Worm (Caenorhabditis elegans) whole organism, young adult: ENCODE results near the gene brp-1.

Experiments
- C06A6.2 ChIP-seq: fragments of 200-800 bp; sonication (Bioruptor generic); conservative IDR thresholded peaks from 2 replicates; pipeline ENCODE4 v1.3.6; 2022; ENCODE audit warnings: missing genetic modification characterization, missing compliant biosample characterization
- F39B2.1 ChIP-seq: fragments of 200-800 bp; sonication (Bioruptor generic); IDR thresholded peaks from 2 replicates; pipeline ENCODE4 v1.3.6; 2022; ENCODE audit warnings: missing genetic modification reagents, missing genetic modification characterization, missing compliant biosample characterization
- K11D2.4 ChIP-seq: fragments of 200-800 bp; sonication (Bioruptor generic); IDR thresholded peaks from 2 replicates; pipeline ENCODE4 v1.3.6; 2022; ENCODE audit warnings: missing genetic modification reagents, missing genetic modification characterization, missing compliant biosample characterization
- Y95B8A.8 ChIP-seq: fragments of 200-800 bp; sonication (Bioruptor generic); IDR thresholded peaks from 2 replicates; pipeline ENCODE4 v1.3.6; 2022; ENCODE audit warnings: missing genetic modification reagents, missing genetic modification characterization, missing compliant biosample characterization
- ama-1 ChIP-seq, 3 experiments: fragments of 150-350 bp in 1 of 3; sonication (generic microtip) in 2 of 3; optimal IDR thresholded peaks; 2 replicates each; lab custom pipeline; 2014 to 2018; ENCODE audit warnings: missing biosample characterization in 2 of 3, missing genetic modification characterization in 2 of 3, missing genetic modification reagents in 2 of 3
- atf-7 ChIP-seq: sonication (generic microtip); optimal IDR thresholded peaks from 2 replicates; lab custom pipeline; 2017; ENCODE audit warnings: mild to moderate bottlenecking, missing genetic modification characterization, missing compliant biosample characterization
- attf-6 ChIP-seq: fragments of 200-800 bp; sonication (Bioruptor generic); IDR thresholded peaks from 2 replicates; pipeline ENCODE4 v1.3.6; 2022; ENCODE audit warnings: missing genetic modification reagents, missing genetic modification characterization, missing compliant biosample characterization
- ccch-3 ChIP-seq: fragments of 200-800 bp; sonication (Bioruptor generic); optimal IDR thresholded peaks from 2 replicates; lab custom pipeline; 2018; ENCODE audit warnings: mild to moderate bottlenecking, missing genetic modification characterization, missing compliant biosample characterization
- ceh-100 ChIP-seq: fragments of 200-800 bp; sonication (Bioruptor generic); IDR thresholded peaks from 2 replicates; pipeline ENCODE4 v1.3.6; 2022; ENCODE audit warnings: missing genetic modification reagents, missing genetic modification characterization, missing compliant biosample characterization
- die-1 ChIP-seq: sonication (generic microtip); optimal IDR thresholded peaks from 2 replicates; lab custom pipeline; 2016; ENCODE audit warnings: missing genotype, mild to moderate bottlenecking, missing genetic modification characterization, missing compliant biosample characterization
- dpl-1 ChIP-seq: fragments of 150-350 bp; optimal IDR thresholded peaks from 2 replicates; lab custom pipeline; 2014; ENCODE audit warnings: missing biosample characterization, missing genetic modification reagents, missing genetic modification characterization
- gei-17 ChIP-seq: fragments of 200-800 bp; sonication (Bioruptor generic); optimal IDR thresholded peaks from 2 replicates; lab custom pipeline; 2018; ENCODE audit warnings: mild to moderate bottlenecking, missing genetic modification characterization, missing compliant biosample characterization
- hlh-26 ChIP-seq: fragments of 200-800 bp; sonication (Bioruptor generic); conservative IDR thresholded peaks from 2 replicates; pipeline ENCODE4 v1.3.6; 2022; ENCODE audit warnings: missing genetic modification reagents, missing genetic modification characterization, missing compliant biosample characterization
- hmg-1.2 ChIP-seq: fragments of 200-800 bp; sonication (Bioruptor generic); IDR thresholded peaks from 2 replicates; pipeline ENCODE4 v1.3.6; 2022; ENCODE audit warnings: missing genetic modification reagents, missing genetic modification characterization, missing compliant biosample characterization
- hrde-1 ChIP-seq: sonication (generic microtip); optimal IDR thresholded peaks from 2 replicates; lab custom pipeline; 2016; ENCODE audit warnings: missing genetic modification characterization, mild to moderate bottlenecking, missing compliant biosample characterization, moderate library complexity, missing genotype, missing genetic modification reagents, borderline replicate concordance
- let-526 ChIP-seq: fragments of 200-800 bp; sonication (Bioruptor generic); IDR thresholded peaks from 2 replicates; pipeline ENCODE4 v1.3.6; 2022; ENCODE audit warnings: missing genetic modification reagents, missing genetic modification characterization, missing compliant biosample characterization
- lin-54 ChIP-seq: fragments of 200-800 bp; sonication (Bioruptor generic); optimal IDR thresholded peaks from 2 replicates; lab custom pipeline; 2018; ENCODE audit warnings: mild to moderate bottlenecking, missing genetic modification characterization, missing compliant biosample characterization
- lsl-1 ChIP-seq: fragments of 200-800 bp; sonication (Bioruptor generic); optimal IDR thresholded peaks from 2 replicates; lab custom pipeline; 2018; ENCODE audit warnings: mild to moderate bottlenecking, missing genetic modification characterization, moderate library complexity, missing compliant biosample characterization
- lsy-27 ChIP-seq: sonication (generic microtip); optimal IDR thresholded peaks from 2 replicates; lab custom pipeline; 2017; ENCODE audit warnings: missing genetic modification characterization, mild to moderate bottlenecking, missing compliant biosample characterization, antibody characterized with exemption, missing genotype, borderline replicate concordance; ENCODE audit not compliant: insufficient read depth
- mcd-1 ChIP-seq: fragments of 200-800 bp; sonication (Bioruptor generic); IDR thresholded peaks from 2 replicates; pipeline ENCODE4 v1.3.6; 2022; ENCODE audit warnings: missing genetic modification reagents, missing genetic modification characterization, missing compliant biosample characterization
- nfyb-1 ChIP-seq: fragments of 200-800 bp; sonication (Bioruptor generic); IDR thresholded peaks from 2 replicates; pipeline ENCODE4 v1.3.6; 2022; ENCODE audit warnings: missing genetic modification reagents, missing genetic modification characterization, missing compliant biosample characterization
- nhr-27 ChIP-seq: fragments of 200-800 bp; sonication (Bioruptor generic); optimal IDR thresholded peaks from 2 replicates; lab custom pipeline; 2018; ENCODE audit warnings: mild to moderate bottlenecking, missing genetic modification characterization, moderate library complexity, missing compliant biosample characterization
- snpc-1.1 ChIP-seq: sonication (generic microtip); optimal IDR thresholded peaks from 2 replicates; lab custom pipeline; 2017; ENCODE audit warnings: missing genetic modification characterization, mild to moderate bottlenecking, missing compliant biosample characterization, antibody characterized with exemption, moderate library complexity, missing genotype, missing genetic modification reagents; ENCODE audit not compliant: insufficient read depth
- snpc-1.3 ChIP-seq: sonication (generic microtip); optimal IDR thresholded peaks from 2 replicates; lab custom pipeline; 2017; ENCODE audit warnings: missing genetic modification characterization, mild to moderate bottlenecking, missing compliant biosample characterization, antibody characterized with exemption, moderate library complexity, missing genotype, missing genetic modification reagents; ENCODE audit not compliant: insufficient read depth
- somi-1 ChIP-seq: fragments of 200-800 bp; sonication (Bioruptor generic); optimal IDR thresholded peaks from 2 replicates; lab custom pipeline; 2018; ENCODE audit warnings: mild to moderate bottlenecking, missing genetic modification characterization, missing compliant biosample characterization
- sptf-2 ChIP-seq: fragments of 200-800 bp; sonication (Bioruptor generic); optimal IDR thresholded peaks from 2 replicates; lab custom pipeline; 2018; ENCODE audit warnings: mild to moderate bottlenecking, missing genetic modification characterization, missing compliant biosample characterization
- tbp1 ChIP-seq: fragments of 200-800 bp; sonication (Bioruptor generic); optimal IDR thresholded peaks from 2 replicates; lab custom pipeline; 2018; ENCODE audit warnings: mild to moderate bottlenecking, missing genetic modification characterization, missing compliant biosample characterization
- unc-62 ChIP-seq: fragments of 150-350 bp; optimal IDR thresholded peaks from 2 replicates; lab custom pipeline; 2014; ENCODE audit warnings: missing biosample characterization, missing genetic modification reagents, missing genetic modification characterization
- xnd-1 ChIP-seq: sonication (generic microtip); optimal IDR thresholded peaks from 2 replicates; lab custom pipeline; 2016; ENCODE audit warnings: missing genotype, missing genetic modification reagents, missing genetic modification characterization, missing compliant biosample characterization
- zfh-2 ChIP-seq: fragments of 200-800 bp; sonication (Bioruptor generic); conservative IDR thresholded peaks from 2 replicates; pipeline ENCODE4 v1.3.6; 2022; ENCODE audit warnings: missing genetic modification reagents, missing genetic modification characterization, missing compliant biosample characterization
- ztf-22 ChIP-seq: fragments of 200-800 bp; sonication (Bioruptor generic); optimal IDR thresholded peaks from 2 replicates; lab custom pipeline; 2018; ENCODE audit warnings: mild to moderate bottlenecking, missing genetic modification characterization, moderate library complexity, missing compliant biosample characterization
- ztf-26 ChIP-seq: sonication (generic microtip); optimal IDR thresholded peaks from 2 replicates; lab custom pipeline; 2017; ENCODE audit warnings: missing genetic modification characterization, missing compliant biosample characterization
- ztf-28 ChIP-seq: fragments of 200-800 bp; sonication (Bioruptor generic); IDR thresholded peaks from 2 replicates; pipeline ENCODE4 v1.3.6; 2022; ENCODE audit warnings: missing genetic modification reagents, missing genetic modification characterization, missing compliant biosample characterization
- ztf-3 ChIP-seq: fragments of 200-800 bp; sonication (Bioruptor generic); optimal IDR thresholded peaks from 2 replicates; lab custom pipeline; 2018; ENCODE audit warnings: mild to moderate bottlenecking, missing genetic modification characterization, missing compliant biosample characterization
- ztf-6 ChIP-seq: fragments of 200-800 bp; sonication (Bioruptor generic); IDR thresholded peaks from 2 replicates; pipeline ENCODE4 v1.3.6; 2022; ENCODE audit warnings: missing genetic modification reagents, missing genetic modification characterization, missing compliant biosample characterization

Gene brp-1

DNA sequence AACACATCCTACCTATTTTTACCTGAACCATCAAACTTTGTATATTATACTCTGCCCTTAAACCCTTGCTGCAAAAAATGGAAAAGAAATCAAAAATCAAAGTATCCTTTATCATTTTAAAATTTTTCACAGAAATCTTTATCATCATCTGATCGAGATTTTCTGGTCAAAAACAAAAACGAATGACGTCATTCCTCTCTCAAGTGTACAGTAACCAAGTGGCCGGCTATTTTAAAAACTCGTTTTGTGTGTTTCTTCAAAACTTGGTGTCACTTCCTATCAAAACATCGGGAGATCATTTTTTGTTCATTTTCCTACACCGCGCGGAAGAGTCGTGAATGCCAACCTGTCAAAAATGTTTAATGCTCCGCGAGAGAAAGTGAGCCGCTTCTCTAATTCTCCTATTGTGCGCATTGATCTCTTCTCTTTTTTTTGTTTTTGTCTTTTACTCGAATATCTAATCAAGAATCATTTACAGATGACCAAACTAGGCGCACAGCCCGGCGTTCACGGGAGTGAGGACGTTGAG, at the start of gene brp-1:
Gene brp-1 (plus strand): TSS at position 479 of the 529 bp plus-strand sequence.
- TF ChIP-seq atf-7 (tag; lab: Kevin White, UChicago) (peak; percentile 76), ama-1 (optimal IDR thresholded peaks at IDR 0.05; lab: Kevin White, UChicago) (peak; percentile 9), ama-1 (GFP tag; optimal IDR thresholded peaks at IDR 0.05; lab: Kevin White, UChicago) (no peak), ceh-100 (GFP tag; lab: Robert Waterston, UW) (no peak)

DNA sequence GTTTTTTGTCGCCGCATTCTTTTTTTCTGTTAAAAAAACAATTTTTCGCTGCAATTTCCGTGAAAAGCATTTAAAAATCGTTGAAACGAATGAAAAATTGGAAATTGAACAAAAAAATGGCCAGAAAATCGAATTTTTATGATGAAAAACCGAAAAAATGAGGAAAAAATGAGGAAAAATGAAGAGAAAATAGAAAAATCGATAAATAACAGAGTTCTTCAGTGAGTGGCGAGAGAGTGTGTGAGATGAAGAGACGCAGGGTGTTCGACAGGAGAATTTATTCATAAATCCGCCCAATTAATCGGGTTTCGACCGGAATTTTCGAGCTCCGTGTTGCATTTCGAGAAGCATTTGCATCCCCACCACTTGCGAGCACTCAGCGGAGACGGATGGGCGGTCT, 49.0 kb upstream of the brp-1 start, which contains the start of gene Y56A3A.28:
Gene Y56A3A.28 (minus strand): TSS at position 33 of the 400 bp plus-strand sequence.
- TF ChIP-seq snpc-1.3 (tag; lab: Kevin White, UChicago) (no peak), ztf-22 (GFP tag; lab: Kevin White, UChicago) (no peak), xnd-1 (tag; lab: Kevin White, UChicago) (no peak), ccch-3 (GFP tag; lab: Kevin White, UChicago) (no peak), hmg-1.2 (GFP tag; lab: Robert Waterston, UW) (peak; percentile 97), nhr-27 (tag; lab: Kevin White, UChicago) (no peak), hrde-1 (no peak)
- TF ChIP-seq, all 124 proteins: peak for 1

DNA sequence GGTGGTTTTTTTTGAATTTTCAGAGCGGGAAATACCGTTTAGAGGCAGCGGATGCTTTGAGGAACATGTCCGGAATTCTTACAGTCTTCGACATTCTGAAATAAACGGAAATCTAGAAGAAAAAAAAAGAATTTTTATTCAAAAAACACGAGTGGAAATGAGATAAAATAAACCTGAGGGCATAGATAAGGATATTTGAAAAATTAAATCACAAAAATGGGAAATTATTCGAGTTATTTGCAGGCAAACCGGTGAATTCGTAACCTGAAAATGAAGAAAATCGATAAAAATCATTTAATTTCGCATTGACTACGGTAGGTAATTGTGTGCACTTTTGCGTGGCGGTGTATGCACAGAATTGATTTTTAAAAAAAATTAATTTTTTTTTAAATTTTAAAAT, 46.4 kb upstream of the brp-1 start, which contains the start of gene ung-1:
Gene ung-1 (minus strand): TSS at position 101 of the 400 bp plus-strand sequence.
- TF ChIP-seq ztf-28 (GFP tag; lab: Robert Waterston, UW) (no peak), snpc-1.1 (tag; lab: Kevin White, UChicago) (no peak), lsl-1 (GFP tag; lab: Kevin White, UChicago) (peak; percentile 76)

DNA sequence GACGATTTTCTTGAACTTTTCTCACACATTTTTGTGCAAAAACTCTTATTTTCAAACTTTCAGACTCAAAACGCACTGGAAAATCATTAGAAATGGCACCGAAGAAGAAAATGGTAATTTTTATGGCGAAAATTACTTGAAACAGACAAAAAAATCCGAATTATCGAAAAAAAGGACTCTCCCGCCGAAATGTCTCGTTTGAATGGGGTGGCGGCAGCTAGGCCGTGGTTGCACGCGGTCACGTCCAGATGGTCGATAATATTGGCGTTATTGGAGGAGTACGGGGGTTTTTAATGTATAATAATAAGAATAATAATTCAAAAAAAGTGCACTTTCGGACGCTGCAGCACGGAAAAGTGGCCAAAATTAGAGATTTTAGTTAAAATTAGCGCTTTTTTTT, 45.9 kb upstream of the brp-1 start, which contains the start of gene Y56A3A.31:
Gene Y56A3A.31 (plus strand): TSS at position 64 of the 400 bp plus-strand sequence.
- TF ChIP-seq lin-54 (GFP tag; lab: Kevin White, UChicago) (peak; percentile 22), attf-6 (GFP tag; lab: Robert Waterston, UW) (no peak), gei-17 (GFP tag; lab: Kevin White, UChicago) (no peak), ztf-26 (no peak), lsy-27 (tag; lab: Kevin White, UChicago) (no peak), ztf-6 (GFP tag; lab: Robert Waterston, UW) (no peak), C06A6.2 (no peak)
- TF ChIP-seq, all 124 proteins: peak for 1

DNA sequence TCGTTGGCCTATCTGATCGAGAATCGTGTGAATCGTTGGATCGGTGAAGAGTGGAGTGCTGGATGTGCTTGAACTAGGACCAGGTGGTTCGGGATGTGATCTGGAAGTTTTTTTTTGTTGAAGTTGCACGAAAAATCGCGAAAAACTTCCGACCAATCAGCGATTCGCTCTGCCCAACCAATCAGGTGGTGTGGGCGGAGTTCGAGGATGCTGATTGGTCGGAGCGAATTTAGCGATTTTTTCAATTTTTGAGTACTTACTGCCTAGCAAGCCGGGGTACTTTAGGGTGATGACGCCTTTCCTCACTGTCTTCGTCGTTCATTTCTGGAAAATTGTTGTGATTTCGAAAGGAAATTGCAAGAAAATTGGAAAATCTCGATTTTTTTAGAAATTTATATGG, 41.6 kb upstream of the brp-1 start, which contains the start of gene Y56A3A.30:
Gene Y56A3A.30 (minus strand): TSS at position 324 of the 400 bp plus-strand sequence.
- 0 out of 2 replicates have a peak, but pooled peaks have one; percentile 18 for TF ChIP-seq nfyb-1 (GFP tag; lab: Robert Waterston, UW)
- no peak for TF ChIP-seq K11D2.4 (GFP tag; lab: Robert Waterston, UW)
- TF ChIP-seq, all 124 proteins: peak for 1

DNA sequence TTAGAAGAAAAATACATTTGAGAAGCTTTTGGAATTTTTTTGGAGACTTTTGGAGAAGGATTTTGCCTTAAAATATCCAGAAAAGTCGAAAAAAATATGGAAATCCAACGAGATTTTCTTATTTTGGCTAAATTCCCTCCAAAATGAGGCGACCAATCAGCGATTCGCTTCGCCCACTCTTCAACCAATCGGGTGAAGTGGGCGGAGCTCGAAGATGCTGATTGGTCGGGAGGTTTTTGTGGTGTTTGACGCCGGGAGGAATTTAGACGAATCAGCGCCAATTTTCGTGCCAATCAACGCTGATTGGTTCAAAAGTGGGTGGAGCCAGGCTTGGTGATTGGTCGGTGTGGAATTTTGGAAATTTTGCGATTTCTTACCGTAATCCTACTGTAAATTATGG, 39.6 kb upstream of the brp-1 start:
- TF ChIP-seq nfyb-1 (GFP tag; lab: Robert Waterston, UW) (peak; percentile 85), zfh-2 (0 out of 2 replicates have a peak, but pooled peaks have one; percentile 9), dpl-1 (GFP tag; lab: Kevin White, UChicago) (no peak)

DNA sequence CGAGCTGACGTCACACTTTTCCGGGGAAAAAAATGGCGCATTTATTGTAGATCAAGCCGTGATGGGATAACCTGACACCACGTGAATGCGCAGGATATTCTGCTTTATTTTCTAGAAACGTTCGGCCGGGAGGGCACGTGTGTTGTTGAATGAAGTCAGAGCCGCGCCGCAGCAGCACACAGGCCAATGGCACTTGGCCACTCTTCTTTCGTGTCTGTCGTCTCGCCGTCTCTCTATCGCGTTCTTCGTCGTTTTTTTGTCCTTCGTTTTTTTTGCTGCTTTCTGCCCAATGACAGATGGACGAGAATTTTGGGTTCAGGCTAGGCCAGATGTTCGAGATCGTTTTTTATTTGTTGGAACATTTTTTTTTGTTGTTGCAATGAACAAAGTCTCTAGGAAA, 38.8 kb upstream of the brp-1 start:
- TF ChIP-seq mcd-1 (GFP tag; lab: Robert Waterston, UW) (0 out of 2 replicates have a peak, but pooled peaks have one; percentile 42), die-1 (tag; lab: Kevin White, UChicago) (no peak), Y95B8A.8 (no peak), dpl-1 (GFP tag; lab: Kevin White, UChicago) (no peak), let-526 (no peak), F39B2.1 (GFP tag; lab: Robert Waterston, UW) (no peak), ama-1 (optimal IDR thresholded peaks at IDR 0.05; lab: Kevin White, UChicago) (no peak), ama-1 (GFP tag; optimal IDR thresholded peaks at IDR 0.05; lab: Kevin White, UChicago) (no peak), tbp1 (GFP tag; lab: Kevin White, UChicago) (no peak), ztf-3 (GFP tag; lab: Kevin White, UChicago) (no peak), hlh-26 (no peak), somi-1 (GFP tag; lab: Kevin White, UChicago) (peak; percentile 50), sptf-2 (GFP tag; lab: Kevin White, UChicago) (no peak), unc-62 (GFP tag; lab: Kevin White, UChicago) (no peak), hrde-1 (no peak)
